Fruit fly (Drosophila melanogaster): ENCODE measurements around the gene CG3117.

The CG3117 gene

DNA sequence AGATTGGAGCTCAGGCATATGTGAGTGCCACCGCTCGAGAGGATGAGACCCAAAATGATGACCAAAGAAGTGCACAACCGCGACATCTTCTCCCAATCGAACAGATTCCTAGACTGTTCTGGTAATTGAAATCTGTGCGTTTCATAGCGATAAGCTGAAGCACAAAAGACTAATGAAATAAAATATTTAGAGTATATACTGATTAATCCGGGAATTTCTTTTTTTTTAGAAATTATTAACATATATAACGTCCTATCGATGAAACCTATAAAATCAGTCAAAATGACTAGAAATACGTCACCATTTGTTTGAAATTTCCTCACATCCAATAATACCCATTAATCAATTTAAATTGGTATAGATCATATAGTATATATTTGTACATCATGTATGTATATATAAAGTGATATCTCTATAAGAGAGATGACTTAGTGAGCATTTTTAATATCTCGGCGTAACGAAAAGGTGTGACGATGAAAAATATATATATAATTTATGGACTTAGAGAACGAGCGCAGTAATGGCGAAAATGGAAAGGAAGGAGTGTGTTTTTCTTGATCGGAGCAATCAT lies at the start of gene CG3117, which contains the start of gene CG2983:
CG3117 (minus strand) TSS at position 101 of the 571 bp plus-strand sequence.
CG2983 (plus strand) TSS at position 521 of the 571 bp plus-strand sequence.
- TF ChIP-seq CTCF (optimal IDR thresholded peaks at IDR 0.05) (no peak), CG8478 (optimal IDR thresholded peaks at IDR 0.05) (no peak)

DNA sequence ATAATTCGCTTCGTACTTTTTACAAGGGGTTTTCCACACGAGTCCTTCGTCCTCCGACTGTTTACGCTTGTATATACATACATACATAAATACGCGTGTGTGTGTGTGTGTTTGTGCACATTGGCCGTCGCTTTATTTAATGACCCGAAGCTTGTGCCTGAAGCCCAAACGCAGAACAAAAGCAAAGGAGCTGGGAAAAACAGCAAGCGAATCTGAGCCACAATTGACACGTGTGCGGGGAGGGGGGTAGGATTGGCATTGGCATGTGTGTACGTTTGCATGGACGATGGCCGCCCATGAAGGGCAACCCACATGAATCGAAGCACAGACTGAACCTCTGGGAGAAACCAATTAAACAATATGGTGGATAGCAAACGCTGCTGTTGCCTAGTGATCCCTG lies 47.3 kb upstream of the CG3117 start:
- TF ChIP-seq CTCF (optimal IDR thresholded peaks at IDR 0.05) = no peak
- no peak for TF ChIP-seq CG8478 (optimal IDR thresholded peaks at IDR 0.05)

DNA sequence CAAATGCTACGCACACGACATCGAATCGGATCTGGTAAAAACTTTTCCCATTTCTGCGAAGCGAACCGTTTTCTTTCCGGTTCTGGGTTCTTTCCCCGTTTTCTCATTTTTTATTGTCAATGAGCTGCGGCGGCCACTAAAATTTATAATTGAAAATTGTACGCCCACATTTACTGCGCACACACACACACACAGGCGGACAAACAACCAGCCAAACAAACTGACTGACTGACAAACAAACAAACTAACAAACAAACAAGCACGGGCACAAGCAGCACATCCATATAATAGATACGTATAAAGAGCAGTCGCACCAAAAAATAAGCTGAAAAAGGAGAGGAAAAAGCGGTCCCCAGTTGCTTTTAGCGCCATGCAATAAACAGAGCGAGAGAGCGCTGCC lies 44.2 kb upstream of the CG3117 start:
- TF ChIP-seq CG8478 (optimal IDR thresholded peaks at IDR 0.05) (no peak), CTCF (optimal IDR thresholded peaks at IDR 0.05) (no peak)

DNA sequence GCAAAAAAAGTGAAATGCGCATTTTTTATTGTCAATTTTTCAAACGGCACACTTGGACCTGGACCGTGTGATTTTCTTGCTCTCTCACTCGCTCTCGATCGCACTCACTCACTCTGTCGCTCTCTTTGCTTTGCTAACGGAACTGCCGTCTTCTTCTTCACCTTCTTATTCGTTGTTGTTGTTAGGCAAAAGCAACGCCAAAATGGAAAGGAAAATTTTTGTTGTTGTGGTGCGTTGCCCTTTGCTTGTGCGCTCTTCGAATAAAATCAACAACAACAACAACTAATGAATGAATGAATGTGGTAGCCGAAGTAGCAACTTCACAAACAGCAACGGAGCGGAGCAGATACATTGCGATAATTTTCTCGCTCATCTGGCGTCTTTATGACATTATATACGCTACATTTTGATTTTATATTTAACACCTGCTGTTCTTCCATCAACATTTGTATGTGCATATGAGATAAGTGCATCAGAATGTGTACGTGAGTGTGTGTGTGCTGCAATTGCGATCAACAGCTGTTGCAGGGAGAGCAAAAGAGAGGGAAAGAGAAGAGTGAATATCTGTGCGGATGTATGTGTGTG lies 41.9 kb upstream of the CG3117 start:
- TF ChIP-seq CTCF (optimal IDR thresholded peaks at IDR 0.05) (no peak), CG8478 (optimal IDR thresholded peaks at IDR 0.05) (no peak)

DNA sequence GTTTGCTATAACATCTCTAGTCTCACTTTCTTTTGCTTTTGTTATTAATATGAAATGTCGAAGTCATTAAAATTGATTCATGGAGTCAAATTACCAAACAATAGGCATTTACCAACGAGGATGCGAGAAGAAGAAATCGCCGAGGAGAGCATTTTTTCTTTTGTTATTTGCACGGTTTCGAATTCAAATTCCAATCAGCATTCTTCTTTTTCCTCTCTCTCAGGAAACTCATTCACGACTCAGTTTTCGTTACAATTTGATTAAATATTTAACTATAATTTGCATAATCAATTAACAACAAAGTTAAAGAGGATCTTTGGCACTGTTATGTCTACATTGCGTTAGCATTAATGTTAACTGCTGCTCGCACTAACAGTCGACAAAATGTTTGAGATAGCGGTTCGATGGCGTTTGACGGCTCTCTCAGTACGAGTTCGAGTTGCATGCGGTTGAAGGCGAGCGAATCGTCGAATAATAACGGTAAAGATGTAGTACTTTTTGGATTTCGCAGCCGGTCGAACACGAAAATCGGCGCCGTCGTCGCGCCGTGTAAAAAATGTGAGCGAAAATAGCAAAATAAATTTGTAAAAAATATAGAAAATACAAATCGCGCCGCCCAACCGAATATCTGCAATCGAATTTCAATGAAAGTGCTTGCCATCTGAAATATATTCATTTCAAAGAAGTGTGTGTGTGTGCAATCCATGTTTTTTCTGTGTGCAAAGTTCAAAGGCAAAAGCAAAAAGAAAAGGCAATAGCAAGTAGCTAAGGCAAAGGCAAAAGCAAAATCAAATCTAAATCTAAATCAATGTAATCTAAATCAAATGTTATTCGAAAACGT lies 41.0 kb upstream of the CG3117 start:
- no peak for TF ChIP-seq CTCF (optimal IDR thresholded peaks at IDR 0.05)
- no peak for TF ChIP-seq CG8478 (optimal IDR thresholded peaks at IDR 0.05)

DNA sequence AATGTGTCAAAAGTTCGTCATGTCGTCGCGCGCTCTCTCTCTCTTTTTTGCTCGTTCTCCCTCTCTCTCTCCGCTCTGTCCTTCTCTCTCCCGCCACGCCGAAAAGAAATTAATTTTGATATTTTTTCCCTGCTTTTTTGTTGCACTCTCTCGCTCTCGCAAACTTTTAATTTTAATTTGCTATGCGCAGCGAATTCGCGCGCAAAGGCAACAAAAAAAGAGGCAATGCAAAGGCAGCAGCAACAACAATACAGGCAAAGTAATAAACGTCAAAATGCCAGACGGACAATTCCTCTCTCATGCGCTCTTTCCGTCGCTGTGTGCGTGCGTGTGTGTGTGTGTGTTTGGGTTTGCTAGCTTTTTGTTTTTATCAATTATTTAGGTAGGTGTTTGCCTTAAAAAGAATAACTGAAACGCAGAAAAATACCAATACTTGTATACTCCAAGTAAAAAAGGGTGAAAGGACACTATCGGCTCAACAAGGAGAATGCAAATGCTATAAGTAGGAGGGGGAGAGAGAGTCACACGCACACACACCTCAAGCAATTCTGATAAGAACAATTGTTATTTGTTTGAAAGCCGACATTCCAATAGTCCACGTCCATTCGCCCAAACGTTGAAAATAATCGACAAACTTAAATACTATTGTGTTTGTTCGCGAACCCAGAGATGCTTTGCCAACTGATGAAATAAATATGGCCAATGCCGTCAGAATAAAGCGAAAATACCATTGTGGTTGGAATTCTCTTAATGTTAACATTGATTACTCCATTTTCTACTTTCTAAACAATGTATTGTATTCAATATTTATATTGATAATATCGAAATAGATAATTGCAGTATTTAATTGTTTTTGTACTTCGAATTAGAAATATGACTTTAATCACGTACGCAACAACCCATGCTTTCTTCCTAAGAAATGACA lies 39.9 kb upstream of the CG3117 start:
- no peak for TF ChIP-seq CTCF (optimal IDR thresholded peaks at IDR 0.05)
- no peak for TF ChIP-seq CG8478 (optimal IDR thresholded peaks at IDR 0.05)

DNA sequence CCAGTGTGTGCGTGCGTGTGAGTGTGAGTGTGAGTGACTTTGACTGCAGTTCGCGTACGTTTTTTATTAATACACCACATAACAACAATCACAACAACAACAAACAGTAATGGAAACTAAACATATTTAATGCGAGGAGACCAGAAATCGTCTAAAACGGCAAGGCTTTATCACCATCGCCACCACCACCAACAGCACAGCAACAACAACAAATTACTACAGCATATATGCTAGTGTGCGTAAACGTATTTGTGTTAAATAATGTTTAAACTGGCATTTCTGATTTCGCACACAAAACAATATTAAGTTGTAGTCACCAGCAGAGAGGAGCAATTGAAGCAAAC lies 39.2 kb upstream of the CG3117 start:
- TF ChIP-seq CTCF (optimal IDR thresholded peaks at IDR 0.05) (no peak), CG8478 (optimal IDR thresholded peaks at IDR 0.05) (no peak)

DNA sequence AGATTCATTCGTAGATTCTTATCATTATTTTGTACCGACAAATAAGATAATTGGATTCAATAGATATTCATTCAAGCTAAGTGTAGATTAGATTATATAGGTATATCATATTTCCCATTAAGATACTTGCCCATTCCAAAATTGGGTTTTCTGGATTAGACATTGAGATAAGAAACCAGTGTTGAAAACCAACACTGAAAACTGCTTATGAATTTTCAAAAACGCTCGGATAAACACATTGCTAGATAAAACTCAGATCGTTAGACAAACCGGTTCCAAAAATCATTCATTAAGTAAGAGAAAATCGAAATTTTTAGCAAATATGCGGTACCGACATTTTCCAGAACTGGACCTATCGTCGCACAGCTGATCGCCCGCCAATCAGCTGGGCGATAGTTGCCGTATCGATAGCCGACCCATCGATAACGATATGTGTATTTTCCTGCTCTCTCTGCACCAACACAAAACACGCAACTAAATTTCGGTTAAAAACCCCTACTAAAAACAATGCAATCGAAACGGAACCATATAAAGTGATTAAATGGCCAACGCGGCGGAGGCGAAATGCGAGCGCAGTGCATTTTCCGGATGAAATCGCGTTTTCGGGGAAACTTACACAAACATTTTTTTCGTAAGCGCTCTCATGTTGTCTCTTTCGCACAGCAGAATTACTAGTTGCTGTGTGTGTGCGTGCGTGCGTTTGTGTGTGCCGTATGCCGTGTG lies 38.7 kb upstream of the CG3117 start, which contains the start of the genes NTPase and lilli:
NTPase (minus strand) TSS at position 348 of the 723 bp plus-strand sequence.
lilli (plus strand) TSS at position 427 of the 723 bp plus-strand sequence.
- no peak for TF ChIP-seq CG8478 (optimal IDR thresholded peaks at IDR 0.05)
- peak in 1 of 2 experiments; percentile 14 for TF ChIP-seq CTCF (optimal IDR thresholded peaks at IDR 0.05)

DNA sequence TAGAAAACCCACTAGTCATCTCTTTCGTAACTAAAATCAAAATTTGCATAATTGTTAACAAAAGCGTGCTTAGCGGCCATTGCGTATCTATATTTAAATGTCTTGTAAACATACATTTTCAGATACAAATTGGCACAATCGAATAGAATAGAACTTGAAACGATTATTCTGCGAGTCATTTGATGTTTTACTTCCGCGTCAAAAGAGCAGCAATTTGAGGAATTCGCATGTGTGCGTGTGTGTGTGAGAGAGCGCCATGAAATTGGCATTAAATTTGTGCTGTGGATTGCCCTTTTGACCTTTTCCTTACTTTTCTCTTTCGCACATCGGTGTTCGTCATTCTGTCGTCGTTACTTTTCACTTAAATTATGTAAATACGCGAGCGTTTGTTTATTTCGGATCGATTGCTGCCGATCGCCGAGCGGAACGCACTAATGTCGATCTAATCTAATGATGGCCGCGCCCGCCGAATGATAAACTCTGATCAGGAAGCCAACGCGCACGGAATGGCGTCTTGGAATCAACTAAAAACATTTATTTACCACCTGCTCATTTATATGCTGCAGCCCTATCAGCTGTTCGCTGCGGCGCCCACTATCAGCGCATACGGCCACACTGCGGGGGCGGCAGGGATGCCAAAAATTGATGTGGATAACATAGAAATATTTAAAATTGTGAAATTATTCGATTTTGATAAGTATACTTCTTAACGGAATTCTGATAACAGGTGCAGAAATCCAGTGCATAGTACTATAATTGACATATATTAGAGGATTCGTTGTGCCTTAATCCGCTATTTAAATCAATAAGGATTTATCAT lies 37.9 kb upstream of the CG3117 start:
- no peak for TF ChIP-seq CTCF (optimal IDR thresholded peaks at IDR 0.05)
- no peak for TF ChIP-seq CG8478 (optimal IDR thresholded peaks at IDR 0.05)

DNA sequence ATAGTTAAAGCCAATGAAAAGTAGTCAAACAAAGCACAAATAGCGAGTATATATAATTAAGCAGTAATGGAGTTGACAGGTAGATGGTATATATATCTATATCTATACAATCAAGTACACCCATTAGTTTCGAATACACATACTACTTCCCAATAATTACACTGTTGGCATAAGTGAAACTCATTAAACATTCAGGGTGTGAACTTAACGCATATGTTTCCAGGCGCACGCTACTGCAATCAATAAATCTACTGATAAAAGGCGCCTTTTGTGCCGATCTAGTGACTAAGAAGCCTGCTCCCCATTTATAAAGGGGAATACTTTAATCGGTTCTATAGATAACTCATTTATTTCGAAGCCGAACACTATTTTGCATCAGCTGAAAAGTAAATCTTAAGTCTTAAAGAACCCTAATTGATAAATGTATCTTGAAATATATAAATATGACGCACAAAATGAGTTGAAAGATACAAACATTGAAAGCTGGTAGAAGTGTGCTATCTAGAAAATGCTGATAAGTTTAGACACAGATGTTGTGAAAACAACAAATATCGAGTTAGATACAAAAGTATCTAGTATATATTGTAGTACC lies 36.8 kb upstream of the CG3117 start:
- TF ChIP-seq CG8478 (optimal IDR thresholded peaks at IDR 0.05) (no peak), CTCF (optimal IDR thresholded peaks at IDR 0.05) (no peak)

DNA sequence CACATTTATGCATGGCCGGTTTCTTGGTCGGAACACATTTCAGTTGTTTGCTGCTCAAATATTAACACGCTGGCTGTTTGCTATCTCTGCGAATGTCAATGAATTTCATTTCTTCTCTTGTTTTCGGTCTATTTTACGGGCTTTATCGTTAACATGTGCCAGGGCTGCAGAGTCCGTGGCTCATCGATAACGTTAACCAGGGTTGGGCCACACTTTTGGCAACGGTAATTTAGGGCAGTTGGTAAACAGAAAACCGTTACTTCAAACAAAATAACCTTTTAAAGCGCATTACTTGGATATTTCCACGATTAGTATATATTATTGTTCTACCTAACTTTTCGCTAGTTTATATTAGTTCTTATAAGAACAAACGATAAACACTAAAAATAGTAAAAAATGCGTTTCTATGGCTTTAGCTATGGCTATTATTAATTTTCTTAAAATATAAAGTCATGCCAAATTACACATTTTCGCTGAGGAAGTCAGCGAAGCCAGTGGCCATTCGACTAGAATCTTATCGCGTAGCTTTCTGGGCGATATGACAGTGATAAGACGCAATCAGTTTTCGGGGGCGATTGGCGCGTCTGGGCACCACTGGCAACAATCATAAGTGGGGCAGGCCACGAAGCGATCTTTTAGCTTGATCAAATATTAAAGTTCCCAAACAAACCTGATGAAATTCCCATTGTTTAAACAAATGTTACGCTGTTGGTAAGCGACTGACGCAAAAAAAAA lies 36.1 kb upstream of the CG3117 start:
- TF ChIP-seq CTCF (optimal IDR thresholded peaks at IDR 0.05) (no peak), CG8478 (optimal IDR thresholded peaks at IDR 0.05) (no peak)

DNA sequence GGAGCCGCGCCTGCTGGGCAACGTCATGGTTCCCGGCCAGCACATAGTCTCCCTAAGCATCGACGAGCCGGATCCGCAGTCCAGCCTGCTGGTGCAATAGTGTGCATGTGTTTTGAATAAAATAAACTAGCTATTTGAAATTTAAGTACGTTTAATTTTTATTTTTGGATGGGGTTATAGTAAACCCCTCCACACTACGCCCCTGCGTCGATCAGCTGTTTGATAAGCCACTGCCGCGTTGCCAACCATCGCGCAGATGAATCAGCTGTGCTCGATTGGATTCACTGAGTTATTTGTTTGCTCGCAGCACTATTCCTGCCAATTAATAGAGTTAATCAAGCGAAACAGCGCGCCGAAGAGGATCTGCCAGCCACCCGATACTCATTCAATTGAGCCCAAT lies 31.8 kb upstream of the CG3117 start, which contains the start of gene RabGGTb:
RabGGTb (plus strand) TSS at position 254 of the 400 bp plus-strand sequence.
- TF ChIP-seq CTCF (optimal IDR thresholded peaks at IDR 0.05) = no peak
- TF ChIP-seq CG8478 (optimal IDR thresholded peaks at IDR 0.05) = no peak

Measured in S2 (cell line).